Worm (Caenorhabditis elegans) whole organism, midembryonic: Measurements from ENCODE around the gene trpl-5.

Experiments used
- T22C8.4 ChIP-seq: fragments of 200-800 bp; sonication (Bioruptor generic); IDR thresholded peaks from 2 replicates; pipeline ENCODE4 v1.3.6; 2022; ENCODE audit warnings: missing genetic modification characterization, missing compliant biosample characterization
- cog-1 ChIP-seq: sonication (generic microtip); optimal IDR thresholded peaks from 2 replicates; lab custom pipeline; 2016; ENCODE audit warnings: missing genetic modification characterization, missing compliant biosample characterization
- flt-1 ChIP-seq: fragments of 200-800 bp; sonication (Bioruptor generic); IDR thresholded peaks from 2 replicates; pipeline ENCODE4 v1.3.6; 2022; ENCODE audit warnings: missing genetic modification characterization, missing compliant biosample characterization
- klf-2 ChIP-seq: fragments of 200-800 bp; sonication (Bioruptor generic); conservative IDR thresholded peaks from 2 replicates; pipeline ENCODE4 v1.3.6; 2022; ENCODE audit warnings: missing genetic modification reagents, missing genetic modification characterization, missing compliant biosample characterization
- med-1 ChIP-seq: sonication (generic microtip); optimal IDR thresholded peaks from 2 replicates; lab custom pipeline; 2017; ENCODE audit warnings: missing genetic modification characterization, mild to moderate bottlenecking, missing compliant biosample characterization, antibody characterized with exemption, missing genetic modification reagents; ENCODE audit not compliant: insufficient read depth
- ref-1 ChIP-seq: fragments of 200-800 bp; sonication (Bioruptor generic); conservative IDR thresholded peaks from 2 replicates; pipeline ENCODE4 v1.3.6; 2022; ENCODE audit warnings: missing genetic modification reagents, missing genetic modification characterization, missing compliant biosample characterization
- tab-1 ChIP-seq: fragments of 200-800 bp; sonication (Bioruptor generic); IDR thresholded peaks from 2 replicates; pipeline ENCODE4 v1.3.6; 2022; ENCODE audit warnings: missing genetic modification characterization, missing compliant biosample characterization
- ztf-23 ChIP-seq: fragments of 200-800 bp; sonication (Bioruptor generic); IDR thresholded peaks from 2 replicates; pipeline ENCODE4 v1.3.6; 2022; ENCODE audit warnings: missing genetic modification reagents, missing genetic modification characterization, missing compliant biosample characterization
- ztf-29 ChIP-seq: fragments of 200-800 bp; sonication (Bioruptor generic); IDR thresholded peaks from 2 replicates; pipeline ENCODE4 v1.3.6; 2022; ENCODE audit warnings: missing genetic modification reagents, missing genetic modification characterization, missing compliant biosample characterization

The trpl-5 gene

DNA sequence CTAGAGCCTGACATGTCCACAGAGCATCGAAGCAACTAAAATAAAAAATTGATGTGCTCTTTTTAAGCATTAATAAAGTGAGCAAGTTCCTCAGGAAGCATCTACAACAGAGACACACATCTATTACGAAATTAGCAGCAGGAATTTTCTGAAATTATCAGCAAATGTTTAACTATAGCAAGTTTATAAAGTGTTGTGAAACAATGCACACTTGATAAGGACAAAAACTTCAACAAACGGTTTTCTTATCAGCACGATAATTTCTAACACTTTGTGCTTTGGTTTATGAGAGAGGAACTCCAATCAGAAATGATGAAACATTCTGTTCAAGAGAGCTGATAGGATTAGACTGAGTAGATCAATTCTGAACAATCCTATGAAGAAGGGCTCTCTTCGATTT, at the start of gene trpl-5:
Gene trpl-5 (minus strand): TSS at position 32 of the 400 bp plus-strand sequence.
- no peak for TF ChIP-seq ztf-23 (GFP tag; lab: Robert Waterston, UW)

DNA sequence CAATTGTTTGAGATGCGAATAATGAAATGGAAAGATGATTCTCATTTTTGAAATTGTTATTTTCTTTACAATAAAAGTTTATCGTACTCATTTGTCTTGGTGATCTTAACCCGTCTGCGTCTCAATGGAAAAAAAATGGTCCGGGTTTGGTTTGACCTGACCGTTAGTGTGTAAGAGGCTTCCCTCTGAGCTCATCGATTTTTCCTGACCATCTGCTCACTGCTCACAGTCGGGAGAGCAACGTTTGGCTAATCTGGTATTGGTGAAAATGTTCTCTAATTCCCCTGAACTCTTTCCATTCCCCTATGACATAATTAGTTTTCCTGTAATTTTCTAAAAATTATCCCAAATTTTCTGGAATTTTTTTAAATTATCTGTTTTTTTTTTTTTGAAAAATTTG, 48.5 kb upstream of the trpl-5 start:
- TF ChIP-seq T22C8.4 (GFP tag; lab: Robert Waterston, UW) (no peak), tab-1 (GFP tag; lab: Robert Waterston, UW) (no peak), med-1 (no peak), ztf-29 (no peak), klf-2 (GFP tag; lab: Robert Waterston, UW) (no peak), cog-1 (tag; lab: Kevin White, UChicago) (no peak), ref-1 (no peak), flt-1 (no peak), ztf-23 (GFP tag; lab: Robert Waterston, UW) (no peak)

DNA sequence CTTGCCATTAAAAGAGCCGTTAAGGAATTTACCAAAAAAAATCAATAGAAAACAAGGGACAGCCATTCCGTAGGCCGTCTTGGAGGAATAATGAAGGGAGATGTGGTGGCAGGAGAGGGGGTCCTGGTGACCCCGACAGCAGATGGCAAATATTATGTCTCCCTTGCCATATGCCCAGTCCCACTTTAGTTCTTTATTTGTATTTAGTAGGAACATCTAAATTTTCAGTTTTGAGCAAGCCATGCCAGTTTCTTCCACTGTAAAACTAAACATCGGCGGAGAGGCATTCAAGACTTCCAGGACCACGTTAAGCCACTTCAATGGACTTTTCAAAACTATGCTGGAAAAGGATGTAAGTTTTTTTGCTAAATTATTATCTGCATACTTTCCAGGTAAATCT, 46.8 kb upstream of the trpl-5 start, which contains the start of gene C40A11.4:
Gene C40A11.4 (plus strand): TSS at position 188 of the 400 bp plus-strand sequence.
- peak; percentile 32; the same call in 1 of the 2 replicates for TF ChIP-seq T22C8.4 (GFP tag; lab: Robert Waterston, UW)
- no peak for TF ChIP-seq ref-1
- no peak for TF ChIP-seq flt-1
- no peak for TF ChIP-seq ztf-23 (GFP tag; lab: Robert Waterston, UW)
- no peak for TF ChIP-seq med-1

DNA sequence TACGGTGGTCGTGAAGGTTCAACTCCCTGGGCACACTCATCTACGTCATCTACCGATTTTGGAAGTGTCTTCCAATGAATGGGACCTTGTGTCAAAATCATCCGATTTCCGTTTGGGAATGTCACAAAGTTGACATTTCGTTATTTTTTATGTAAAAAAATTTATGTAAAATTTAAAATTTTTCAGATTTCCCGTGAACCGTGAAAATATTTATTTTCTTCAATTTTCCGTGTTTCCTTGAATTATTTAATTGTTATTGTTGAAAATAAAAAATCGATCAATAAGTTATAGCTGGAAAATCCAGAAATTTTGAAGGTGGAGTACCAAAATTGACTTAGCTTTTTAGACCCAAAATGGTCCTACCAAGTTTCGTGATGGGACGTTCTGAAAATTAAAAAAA, 45.2 kb upstream of the trpl-5 start, which contains the start of gene hpo-7:
Gene hpo-7 (minus strand): TSS at position 101 of the 400 bp plus-strand sequence.
- no peak for TF ChIP-seq flt-1
- no peak for TF ChIP-seq T22C8.4 (GFP tag; lab: Robert Waterston, UW)
- TF ChIP-seq ztf-29, result no peak
- TF ChIP-seq ztf-23 (GFP tag; lab: Robert Waterston, UW), result no peak
- no peak for TF ChIP-seq med-1
- no peak for TF ChIP-seq ref-1
- TF ChIP-seq klf-2 (GFP tag; lab: Robert Waterston, UW), result no peak
- TF ChIP-seq cog-1 (tag; lab: Kevin White, UChicago), result no peak
- no peak for TF ChIP-seq tab-1 (GFP tag; lab: Robert Waterston, UW)

DNA sequence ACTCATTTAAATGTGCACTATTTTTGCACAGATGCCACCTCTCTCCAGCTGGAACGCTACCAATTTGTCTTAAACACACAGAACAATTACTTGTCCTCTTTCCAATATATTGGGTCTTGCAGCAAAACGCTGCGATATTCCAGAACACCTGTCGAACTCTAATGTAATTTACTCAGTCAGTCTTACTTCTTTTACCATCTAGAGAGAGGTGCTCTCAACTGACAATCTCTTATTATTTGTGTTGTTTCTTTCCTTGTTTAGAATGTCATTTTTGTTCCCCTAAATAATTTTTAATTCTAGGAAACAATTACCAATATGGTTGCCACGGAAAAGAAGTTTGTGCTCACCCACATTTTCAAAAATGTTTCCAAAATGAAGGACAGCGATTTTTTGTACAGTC, 40.3 kb upstream of the trpl-5 start, which contains the start of gene sdz-28:
Gene sdz-28 (plus strand): TSS at position 301 of the 400 bp plus-strand sequence.
- no peak for TF ChIP-seq flt-1
- TF ChIP-seq cog-1 (tag; lab: Kevin White, UChicago), result no peak
- TF ChIP-seq ztf-23 (GFP tag; lab: Robert Waterston, UW), result no peak
- TF ChIP-seq tab-1 (GFP tag; lab: Robert Waterston, UW), result no peak
- TF ChIP-seq med-1, result no peak
- no peak for TF ChIP-seq klf-2 (GFP tag; lab: Robert Waterston, UW)
- TF ChIP-seq ref-1, result no peak
- TF ChIP-seq ztf-29, result no peak
- no peak for TF ChIP-seq T22C8.4 (GFP tag; lab: Robert Waterston, UW)

DNA sequence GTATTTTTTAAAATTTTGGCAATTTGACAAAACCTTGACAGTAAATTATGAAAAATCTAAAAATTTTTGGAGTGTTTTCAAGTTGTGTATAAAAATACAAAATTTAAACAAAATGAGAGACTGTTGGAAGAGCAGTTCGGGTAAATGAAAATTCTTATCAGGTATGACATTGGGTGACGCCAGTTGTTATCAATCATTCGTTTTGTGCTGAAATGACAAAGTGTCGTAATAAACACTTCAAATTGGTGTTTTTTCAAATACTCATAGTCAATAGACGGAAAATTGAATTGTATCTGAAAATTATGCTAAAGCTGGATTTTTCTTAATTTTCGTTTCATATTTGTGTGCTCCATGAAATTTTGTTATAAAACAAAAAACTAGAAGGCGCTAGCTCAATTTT, 32.3 kb upstream of the trpl-5 start:
- TF ChIP-seq T22C8.4 (GFP tag; lab: Robert Waterston, UW) (no peak), med-1 (no peak), cog-1 (tag; lab: Kevin White, UChicago) (no peak), ztf-23 (GFP tag; lab: Robert Waterston, UW) (no peak), flt-1 (no peak), ztf-29 (no peak), tab-1 (GFP tag; lab: Robert Waterston, UW) (no peak), klf-2 (GFP tag; lab: Robert Waterston, UW) (no peak), ref-1 (no peak)

DNA sequence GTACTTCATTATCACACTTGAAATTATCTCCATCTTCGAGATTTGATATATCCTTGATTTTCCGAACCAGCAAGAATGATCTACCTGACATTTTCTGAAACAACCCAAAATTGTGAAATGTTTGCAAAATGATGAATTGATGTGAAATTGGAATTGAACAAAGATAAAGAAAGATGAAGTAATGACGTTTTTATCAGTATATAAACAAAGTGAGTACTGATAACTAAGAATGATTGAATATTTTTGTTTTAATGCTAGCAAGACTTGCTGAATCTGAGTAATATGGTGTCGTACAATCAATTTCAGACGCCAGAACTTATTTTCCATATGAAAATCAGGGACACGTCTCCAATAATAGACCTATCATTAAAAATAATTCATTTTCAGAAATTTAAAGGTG, 31.7 kb upstream of the trpl-5 start, which contains the start of gene math-37:
Gene math-37 (minus strand): TSS at position 101 of the 400 bp plus-strand sequence.
- TF ChIP-seq T22C8.4 (GFP tag; lab: Robert Waterston, UW) (no peak), ztf-29 (no peak), cog-1 (tag; lab: Kevin White, UChicago) (no peak), med-1 (no peak), ztf-23 (GFP tag; lab: Robert Waterston, UW) (no peak), ref-1 (no peak), klf-2 (GFP tag; lab: Robert Waterston, UW) (no peak), tab-1 (GFP tag; lab: Robert Waterston, UW) (no peak), flt-1 (no peak)

DNA sequence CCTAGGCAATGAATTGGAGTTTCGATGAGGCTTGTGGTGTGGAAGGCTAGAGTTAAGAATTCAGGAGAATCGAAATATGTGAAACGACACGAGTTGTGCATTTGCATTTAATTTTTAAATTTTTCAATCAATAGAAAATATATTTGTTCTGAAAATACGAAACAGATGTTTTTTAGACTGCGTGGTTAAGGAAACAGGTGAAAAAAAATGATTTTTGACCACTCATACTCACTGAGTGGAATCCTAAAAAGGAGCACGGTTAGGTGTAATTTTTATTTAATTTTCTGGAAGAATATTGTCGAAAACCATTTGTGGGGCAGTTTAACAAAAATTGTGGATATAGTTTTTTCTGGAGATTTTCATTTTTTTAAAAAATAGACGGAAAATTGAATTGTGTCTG, 26.4 kb upstream of the trpl-5 start, which contains the start of gene srh-195:
Gene srh-195 (minus strand): TSS at position 101 of the 400 bp plus-strand sequence.
- no peak for TF ChIP-seq ztf-29
- TF ChIP-seq ref-1, result no peak

DNA sequence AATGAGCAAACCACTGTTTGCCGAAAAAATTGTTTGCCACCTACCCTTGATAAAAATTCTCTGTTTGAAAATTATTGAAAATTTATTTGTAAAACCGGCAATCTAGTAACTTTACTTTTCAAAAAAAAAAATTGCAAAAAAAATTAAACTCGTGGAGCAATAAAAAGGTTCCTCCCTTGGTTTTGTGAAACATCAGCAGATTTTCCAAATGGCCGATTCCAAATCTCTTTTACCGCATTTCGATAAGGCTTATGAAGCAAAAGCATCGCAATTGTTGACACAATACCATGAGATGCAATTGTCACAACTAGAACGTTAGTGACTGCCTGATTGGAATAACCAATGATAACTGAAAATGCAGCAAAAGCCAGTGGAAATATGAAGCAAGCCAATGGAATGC, 24.1 kb upstream of the trpl-5 start:
- TF ChIP-seq klf-2 (GFP tag; lab: Robert Waterston, UW), result no peak
- no peak for TF ChIP-seq tab-1 (GFP tag; lab: Robert Waterston, UW)
- no peak for TF ChIP-seq ztf-29
- TF ChIP-seq ztf-23 (GFP tag; lab: Robert Waterston, UW), result no peak
- no peak for TF ChIP-seq med-1
- TF ChIP-seq cog-1 (tag; lab: Kevin White, UChicago), result no peak
- no peak for TF ChIP-seq flt-1
- no peak for TF ChIP-seq ref-1
- TF ChIP-seq T22C8.4 (GFP tag; lab: Robert Waterston, UW), result no peak

DNA sequence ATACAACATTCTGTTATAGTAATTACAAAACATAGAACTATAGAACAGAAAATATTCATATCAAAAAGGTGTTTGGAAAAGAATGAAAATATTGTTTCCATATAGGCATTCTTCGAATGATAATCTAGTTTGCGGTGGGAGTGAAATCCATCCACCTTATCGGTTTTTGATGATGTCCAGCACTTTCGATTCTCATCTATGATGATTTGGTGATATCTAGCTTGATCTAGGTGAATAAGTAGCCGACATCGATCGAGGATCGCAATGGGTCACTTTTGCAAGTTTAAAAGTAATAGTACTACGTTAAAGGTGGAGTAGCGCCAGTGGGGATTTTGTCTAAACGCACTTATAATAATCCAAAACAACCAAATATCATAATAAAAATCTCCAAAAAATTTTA, 22.5 kb upstream of the trpl-5 start, which contains the start of gene R52.6:
Gene R52.6 (minus strand): TSS at position 101 of the 400 bp plus-strand sequence.
- no peak for TF ChIP-seq med-1
- TF ChIP-seq ztf-23 (GFP tag; lab: Robert Waterston, UW), result no peak
- TF ChIP-seq flt-1, result no peak
- no peak for TF ChIP-seq ref-1
- TF ChIP-seq tab-1 (GFP tag; lab: Robert Waterston, UW), result no peak
- no peak for TF ChIP-seq ztf-29
- no peak for TF ChIP-seq cog-1 (tag; lab: Kevin White, UChicago)
- no peak for TF ChIP-seq T22C8.4 (GFP tag; lab: Robert Waterston, UW)
- no peak for TF ChIP-seq klf-2 (GFP tag; lab: Robert Waterston, UW)

DNA sequence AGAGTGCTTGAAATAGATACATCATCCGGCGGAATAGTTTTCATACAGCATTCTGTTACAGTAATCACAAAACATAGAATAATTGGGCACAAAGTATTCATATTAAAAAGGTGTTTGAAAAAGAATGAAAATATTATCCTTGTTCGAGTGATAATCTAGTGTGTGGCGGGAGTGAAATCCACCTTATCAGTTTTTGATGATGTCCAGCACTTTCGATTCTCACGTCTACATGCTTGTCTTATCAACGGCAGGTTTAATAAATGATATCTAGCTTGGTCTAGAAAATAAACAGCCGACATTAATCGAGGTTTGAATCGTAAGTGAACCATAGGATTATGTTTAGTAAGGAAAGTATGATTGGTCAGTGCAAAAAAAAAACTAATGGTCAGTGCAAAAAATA, 19.5 kb upstream of the trpl-5 start, which contains the start of gene R52.5:
Gene R52.5 (minus strand): TSS at position 101 of the 400 bp plus-strand sequence.
- TF ChIP-seq T22C8.4 (GFP tag; lab: Robert Waterston, UW) (no peak), flt-1 (no peak), ztf-23 (GFP tag; lab: Robert Waterston, UW) (no peak), med-1 (no peak), tab-1 (GFP tag; lab: Robert Waterston, UW) (no peak), ref-1 (no peak), cog-1 (tag; lab: Kevin White, UChicago) (no peak), klf-2 (GFP tag; lab: Robert Waterston, UW) (no peak), ztf-29 (no peak)
